In genomic region chr2L:20787271-20787791, dm6 we compare ENCODE assay signal across 1 fruit fly cellular context.
A peak's percentile ranks its signal among the peaks of the same experiment; 100 is the strongest.
TF ChIP-seq lines count a peak whose summit lies in the region.

Gene Pomp, plus strand, starts transcription at chr2L:20787656.

TF ChIP-seq in whole organism, embryonic, 481 proteins besides CTCF, POLR2A, EP300 and RAD21 (continued from another document):
- TF ChIP-seq Gsc (GFP tag; IDR thresholded peaks at IDR 0.05; lab: Robert Waterston, UW) (peak; percentile 69), CG7786 (GFP tag; optimal IDR thresholded peaks at IDR 0.05; lab: Kevin White, UChicago) (peak; percentile 57), CG6683 (GFP tag; optimal IDR thresholded peaks at IDR 0.05; lab: Kevin White, UChicago) (peak; percentile 71), Opbp (GFP tag; IDR thresholded peaks at IDR 0.05; lab: Robert Waterston, UW; ENCODE audit: partially characterized antibody) (peak; percentile 53; the same call in 1 of the 3 replicates), nom (GFP tag; optimal IDR thresholded peaks at IDR 0.05; lab: Kevin White, UChicago) (no peak), bab2 (GFP tag; optimal IDR thresholded peaks at IDR 0.05; lab: Kevin White, UChicago) (peak; percentile 64), CG10543 (GFP tag; optimal IDR thresholded peaks at IDR 0.05; lab: Kevin White, UChicago) (peak; percentile 58), NC2β (GFP tag; optimal IDR thresholded peaks at IDR 0.05; lab: Kevin White, UChicago) (peak; percentile 37), vnd (GFP tag; IDR thresholded peaks at IDR 0.05; lab: Robert Waterston, UW; ENCODE audit: partially characterized antibody) (no peak), CG11456 (GFP tag; IDR thresholded peaks at IDR 0.05; lab: Robert Waterston, UW) (peak; percentile 90), cad (GFP tag; optimal IDR thresholded peaks at IDR 0.05; lab: Kevin White, UChicago) (no peak), CG5245 (GFP tag; optimal IDR thresholded peaks at IDR 0.05; lab: Kevin White, UChicago) (peak; percentile 86), CG32532 (GFP tag; IDR thresholded peaks at IDR 0.05; lab: Robert Waterston, UW) (peak; percentile 92), sd (tag; optimal IDR thresholded peaks at IDR 0.05; lab: Kevin White, UChicago) (peak; percentile 90), sisA (GFP tag; IDR thresholded peaks at IDR 0.05; lab: Robert Waterston, UW) (peak; percentile 80), Ptx1 (GFP tag; IDR thresholded peaks at IDR 0.05; lab: Robert Waterston, UW) (peak; percentile 85), Jarid2 (GFP tag; optimal IDR thresholded peaks at IDR 0.05; lab: Kevin White, UChicago) (peak; percentile 69), sug (tag; optimal IDR thresholded peaks at IDR 0.05; lab: Kevin White, UChicago) (peak; percentile 44), CG12155 (GFP tag; optimal IDR thresholded peaks at IDR 0.05; lab: Kevin White, UChicago) (peak; percentile 86), CG12219 (GFP tag; optimal IDR thresholded peaks at IDR 0.05; lab: Kevin White, UChicago) (peak; percentile 79), tup (GFP tag; optimal IDR thresholded peaks at IDR 0.05; lab: Kevin White, UChicago) (peak; percentile 72), so (GFP tag; IDR thresholded peaks at IDR 0.05; lab: Robert Waterston, UW) (peak; percentile 89), CG17802 (tag; optimal IDR thresholded peaks at IDR 0.05; lab: Kevin White, UChicago) (peak; percentile 72), CG7928 (GFP tag; optimal IDR thresholded peaks at IDR 0.05; lab: Kevin White, UChicago) (peak; percentile 41), odd (GFP tag; optimal IDR thresholded peaks at IDR 0.05; lab: Kevin White, UChicago) (peak; percentile 3), CG5953 (GFP tag; IDR thresholded peaks at IDR 0.05; lab: Robert Waterston, UW) (peak; percentile 74), CG4854 (GFP tag; optimal IDR thresholded peaks at IDR 0.05; lab: Kevin White, UChicago) (peak; percentile 45), salm (tag; optimal IDR thresholded peaks at IDR 0.05; lab: Kevin White, UChicago) (peak; percentile 73), CG3163 (GFP tag; optimal IDR thresholded peaks at IDR 0.05; lab: Kevin White, UChicago) (no peak), CG11085 (GFP tag; IDR thresholded peaks at IDR 0.05; lab: Robert Waterston, UW) (peak; percentile 72), CG3847 (GFP tag; IDR thresholded peaks at IDR 0.05; lab: Robert Waterston, UW) (peak; percentile 90), CG2199 (GFP tag; IDR thresholded peaks at IDR 0.05; lab: Robert Waterston, UW) (peak; percentile 83), Nf-YA (GFP tag; IDR thresholded peaks at IDR 0.05; lab: Robert Waterston, UW) (peak; percentile 84), mld (GFP tag; IDR thresholded peaks at IDR 0.05; lab: Robert Waterston, UW; ENCODE audit: partially characterized antibody) (no peak), wdn (GFP tag; IDR thresholded peaks at IDR 0.05; lab: Robert Waterston, UW) (peak; percentile 67), rib (GFP tag; IDR thresholded peaks at IDR 0.05; lab: Robert Waterston, UW) (peak; percentile 86), CG3407 (GFP tag; optimal IDR thresholded peaks at IDR 0.05; lab: Kevin White, UChicago) (peak; percentile 66), CG8281 (tag; optimal IDR thresholded peaks at IDR 0.05; lab: Kevin White, UChicago) (peak; percentile 44), ap (GFP tag; IDR thresholded peaks at IDR 0.05; lab: Robert Waterston, UW) (peak; percentile 54; the same call in 1 of the 2 replicates), Oli (tag; optimal IDR thresholded peaks at IDR 0.05; lab: Kevin White, UChicago) (peak; percentile 83), CG17186 (GFP tag; optimal IDR thresholded peaks at IDR 0.05; lab: Kevin White, UChicago) (peak; percentile 60), gsb (GFP tag; IDR thresholded peaks at IDR 0.05; lab: Robert Waterston, UW) (peak; percentile 69), CG1603 (tag; optimal IDR thresholded peaks at IDR 0.05; lab: Kevin White, UChicago) (peak; percentile 87), zfh1 (GFP tag; IDR thresholded peaks at IDR 0.05; lab: Robert Waterston, UW) (peak; percentile 92), Sox100B (GFP tag; optimal IDR thresholded peaks at IDR 0.05; lab: Kevin White, UChicago) (peak; percentile 73), Hand (GFP tag; optimal IDR thresholded peaks at IDR 0.05; lab: Kevin White, UChicago) (peak; percentile 23), CG9727 (GFP tag; optimal IDR thresholded peaks at IDR 0.05; lab: Kevin White, UChicago) (peak; percentile 86), Bdp1 (GFP tag; optimal IDR thresholded peaks at IDR 0.05; lab: Kevin White, UChicago) (peak; percentile 24), pum (GFP tag; optimal IDR thresholded peaks at IDR 0.05; lab: Kevin White, UChicago) (peak; percentile 47), bowl (GFP tag; IDR thresholded peaks at IDR 0.05; lab: Robert Waterston, UW) (peak; percentile 60; the same call in 1 of the 2 replicates), Hr3 (GFP tag; optimal IDR thresholded peaks at IDR 0.05; lab: Kevin White, UChicago) (peak; percentile 99), CG6854 (GFP tag; optimal IDR thresholded peaks at IDR 0.05; lab: Kevin White, UChicago) (peak; percentile 67), row (GFP tag; IDR thresholded peaks at IDR 0.05; lab: Robert Waterston, UW) (peak; percentile 90), Usf (GFP tag; optimal IDR thresholded peaks at IDR 0.05; lab: Kevin White, UChicago) (peak; percentile 27), p53 (GFP tag; optimal IDR thresholded peaks at IDR 0.05; lab: Kevin White, UChicago) (peak; percentile 62), Mes4 (GFP tag; optimal IDR thresholded peaks at IDR 0.05; lab: Kevin White, UChicago) (peak; percentile 29), luna (GFP tag; optimal IDR thresholded peaks at IDR 0.05; lab: Kevin White, UChicago) (no peak), Asciz (GFP tag; optimal IDR thresholded peaks at IDR 0.05; lab: Kevin White, UChicago) (peak; percentile 86), Rfx (GFP tag; IDR thresholded peaks at IDR 0.05; lab: Robert Waterston, UW) (peak; percentile 88), danr (GFP tag; IDR thresholded peaks at IDR 0.05; lab: Robert Waterston, UW) (peak; percentile 77; the same call in 1 of the 2 replicates), Scr (GFP tag; IDR thresholded peaks at IDR 0.05; lab: Robert Waterston, UW; ENCODE audit: partially characterized antibody) (peak; percentile 62), Hr78 (GFP tag; optimal IDR thresholded peaks at IDR 0.05; lab: Kevin White, UChicago) (peak in 1 of 2 experiments; percentile 72), CG11560 (tag; IDR thresholded peaks at IDR 0.05; lab: Robert Waterston, UW) (peak; percentile 100), BtbVII (GFP tag; optimal IDR thresholded peaks at IDR 0.05; lab: Kevin White, UChicago) (peak; percentile 78), CG6765 (GFP tag; optimal IDR thresholded peaks at IDR 0.05; lab: Kevin White, UChicago) (peak; percentile 79), CG4404 (GFP tag; IDR thresholded peaks at IDR 0.05; lab: Robert Waterston, UW) (peak; percentile 78), pb (GFP tag; optimal IDR thresholded peaks at IDR 0.05; lab: Kevin White, UChicago) (no peak), jing (GFP tag; optimal IDR thresholded peaks at IDR 0.05; lab: Kevin White, UChicago) (no peak), gem (tag; optimal IDR thresholded peaks at IDR 0.05; lab: Kevin White, UChicago) (peak; percentile 93), CG34224 (GFP tag; IDR thresholded peaks at IDR 0.05; lab: Robert Waterston, UW; ENCODE audit: partially characterized antibody) (peak; percentile 72), ttk (GFP tag; IDR thresholded peaks at IDR 0.05; lab: Robert Waterston, UW) (peak; percentile 84), abd-A (tag; optimal IDR thresholded peaks at IDR 0.05; lab: Kevin White, UChicago) (no peak), chinmo (GFP tag; IDR thresholded peaks at IDR 0.05; lab: Robert Waterston, UW; ENCODE audit: partially characterized antibody) (0 out of 4 replicates have a peak, but pooled peaks have one; percentile 53), CG34422 (GFP tag; IDR thresholded peaks at IDR 0.05; lab: Robert Waterston, UW) (peak; percentile 68), CG15011 (GFP tag; optimal IDR thresholded peaks at IDR 0.05; lab: Kevin White, UChicago) (peak; percentile 80), ewg (GFP tag; optimal IDR thresholded peaks at IDR 0.05; lab: Kevin White, UChicago) (peak; percentile 72), CG17912 (GFP tag; optimal IDR thresholded peaks at IDR 0.05; lab: Kevin White, UChicago) (no peak), CG7357 (GFP tag; IDR thresholded peaks at IDR 0.05; lab: Robert Waterston, UW) (peak; percentile 71), kay (GFP tag; optimal IDR thresholded peaks at IDR 0.05; lab: Kevin White, UChicago) (peak; percentile 70), tna (GFP tag; IDR thresholded peaks at IDR 0.05; lab: Robert Waterston, UW; ENCODE audit: partially characterized antibody) (peak; percentile 46; the same call in 1 of the 2 replicates), zen (tag; optimal IDR thresholded peaks at IDR 0.05; lab: Kevin White, UChicago) (peak; percentile 86), mam (GFP tag; optimal IDR thresholded peaks at IDR 0.05; lab: Kevin White, UChicago) (peak; percentile 76), tio (GFP tag; optimal IDR thresholded peaks at IDR 0.05; lab: Kevin White, UChicago) (peak; percentile 75), CG1792 (GFP tag; optimal IDR thresholded peaks at IDR 0.05; lab: Kevin White, UChicago) (peak; percentile 24), az2 (GFP tag; optimal IDR thresholded peaks at IDR 0.05; lab: Kevin White, UChicago) (peak; percentile 85), vfl (GFP tag; optimal IDR thresholded peaks at IDR 0.05; lab: Kevin White, UChicago) (peak; percentile 74), jigr1 (GFP tag; IDR thresholded peaks at IDR 0.05; lab: Robert Waterston, UW) (no peak; the same call in 2 of the 3 replicates), sna (GFP tag; IDR thresholded peaks at IDR 0.05; lab: Robert Waterston, UW; ENCODE audit: partially characterized antibody) (peak; percentile 47; the same call in 1 of the 2 replicates), H2.0 (GFP tag; IDR thresholded peaks at IDR 0.05; lab: Robert Waterston, UW) (peak; percentile 80), CG6272 (GFP tag; IDR thresholded peaks at IDR 0.05; lab: Robert Waterston, UW) (peak; percentile 85), Fer3 (tag; optimal IDR thresholded peaks at IDR 0.05; lab: Kevin White, UChicago) (peak; percentile 89), C15 (GFP tag; IDR thresholded peaks at IDR 0.05; lab: Robert Waterston, UW) (peak; percentile 80; the same call in 1 of the 3 replicates), ci (GFP tag; IDR thresholded peaks at IDR 0.05; lab: Robert Waterston, UW) (peak; percentile 93), CG6654 (GFP tag; optimal IDR thresholded peaks at IDR 0.05; lab: Kevin White, UChicago) (peak; percentile 57), B-H2 (GFP tag; optimal IDR thresholded peaks at IDR 0.05; lab: Kevin White, UChicago) (peak; percentile 49), Eip74EF (GFP tag; optimal IDR thresholded peaks at IDR 0.05; lab: Kevin White, UChicago) (peak in 1 of 2 experiments; percentile 75), CG17361 (GFP tag; IDR thresholded peaks at IDR 0.05; lab: Robert Waterston, UW) (peak; percentile 90), insv (GFP tag; optimal IDR thresholded peaks at IDR 0.05; lab: Kevin White, UChicago) (peak in 1 of 2 experiments; percentile 58), nau (GFP tag; optimal IDR thresholded peaks at IDR 0.05; lab: Kevin White, UChicago) (peak; percentile 69), CG2678 (tag; optimal IDR thresholded peaks at IDR 0.05; lab: Kevin White, UChicago) (peak; percentile 90), Tbp (GFP tag; optimal IDR thresholded peaks at IDR 0.05; lab: Kevin White, UChicago) (no peak), CG12236 (GFP tag; optimal IDR thresholded peaks at IDR 0.05; lab: Kevin White, UChicago) (no peak), E2f2 (GFP tag; IDR thresholded peaks at IDR 0.05; lab: Robert Waterston, UW) (peak; percentile 73), mirr (GFP tag; optimal IDR thresholded peaks at IDR 0.05; lab: Kevin White, UChicago) (peak; percentile 25), CG14667 (GFP tag; IDR thresholded peaks at IDR 0.05; lab: Robert Waterston, UW) (peak; percentile 82), Camta (GFP tag; optimal IDR thresholded peaks at IDR 0.05; lab: Kevin White, UChicago) (peak; percentile 45), chif (GFP tag; optimal IDR thresholded peaks at IDR 0.05; lab: Kevin White, UChicago) (peak; percentile 39 to 61), TFAM (GFP tag; optimal IDR thresholded peaks at IDR 0.05; lab: Kevin White, UChicago) (peak; percentile 41), CG16813 (GFP tag; IDR thresholded peaks at IDR 0.05; lab: Robert Waterston, UW; ENCODE audit: partially characterized antibody) (peak; percentile 66), Dfd (GFP tag; optimal IDR thresholded peaks at IDR 0.05; lab: Kevin White, UChicago) (no peak), tap (tag; optimal IDR thresholded peaks at IDR 0.05; lab: Kevin White, UChicago) (peak; percentile 85), CG33213 (GFP tag; optimal IDR thresholded peaks at IDR 0.05; lab: Kevin White, UChicago) (peak; percentile 80), CG30020 (tag; optimal IDR thresholded peaks at IDR 0.05; lab: Kevin White, UChicago) (peak; percentile 31), MTF-1 (GFP tag; optimal IDR thresholded peaks at IDR 0.05; lab: Kevin White, UChicago; ENCODE audit: borderline replicate concordance) (peak; percentile 75), lov (optimal IDR thresholded peaks at IDR 0.05; lab: Kevin White, UChicago) (no peak), lov (GFP tag; IDR thresholded peaks at IDR 0.05; lab: Robert Waterston, UW) (peak; percentile 86; the same call in 2 of the 3 replicates)
